Fruit fly (Drosophila melanogaster): ENCODE data around the gene papi.

Gene papi

DNA sequence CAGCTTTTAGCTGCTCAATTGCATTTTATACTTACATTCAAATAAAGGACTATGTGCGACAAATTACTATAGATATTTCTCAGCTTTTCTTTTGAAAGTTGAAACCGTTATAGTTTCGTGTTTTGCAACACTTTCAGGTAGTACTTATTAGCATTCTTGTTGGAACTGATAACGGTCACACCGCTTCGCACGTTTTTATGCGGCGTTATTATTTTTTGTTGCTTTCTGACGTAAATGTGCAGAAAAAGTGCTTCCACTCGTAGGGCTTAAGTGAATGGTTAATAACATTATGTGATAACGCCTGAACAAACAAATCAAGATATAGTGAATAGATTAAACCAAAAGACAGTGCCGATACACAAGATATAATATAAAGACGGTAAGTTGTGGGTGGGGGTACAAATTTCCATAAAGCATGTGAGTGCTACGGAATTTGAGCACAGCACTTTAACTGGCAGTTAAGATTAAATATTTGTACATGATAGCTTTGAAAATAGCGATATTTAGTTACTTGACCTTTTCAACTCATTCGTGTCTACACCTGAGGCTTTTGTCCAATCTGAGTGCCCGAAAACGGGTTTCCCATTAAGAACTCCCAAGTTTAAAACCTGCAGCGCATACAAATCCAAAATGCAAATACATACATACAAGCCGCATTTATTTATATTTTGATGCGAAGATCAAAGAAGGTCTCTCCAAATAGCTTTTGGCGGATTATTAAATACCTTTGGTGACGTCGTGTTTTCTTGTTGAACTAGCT, at the start of gene papi:
TSS of gene papi (plus strand) at position 176 of the 760 bp plus-strand sequence.
- TF ChIP-seq Ets98B (GFP tag; IDR thresholded peaks at IDR 0.05), result no peak
- TF ChIP-seq CG9948 (tag; optimal IDR thresholded peaks at IDR 0.05), result no peak
- no peak for TF ChIP-seq CG34367 (tag; optimal IDR thresholded peaks at IDR 0.05)
- TF ChIP-seq Snoo (tag; optimal IDR thresholded peaks at IDR 0.05), result no peak
- no peak for TF ChIP-seq CG8159 (tag; optimal IDR thresholded peaks at IDR 0.05)
- TF ChIP-seq CG12605 (GFP tag; IDR thresholded peaks at IDR 0.05), result no peak
- no peak for TF ChIP-seq CG13204 (GFP tag; optimal IDR thresholded peaks at IDR 0.05)
- no peak for TF ChIP-seq CG14655 (GFP tag; optimal IDR thresholded peaks at IDR 0.05)
- no peak for TF ChIP-seq CG17806 (tag; optimal IDR thresholded peaks at IDR 0.05)
- TF ChIP-seq CG8301 (tag; optimal IDR thresholded peaks at IDR 0.05), result no peak
- no peak for TF ChIP-seq Pif1B (GFP tag; optimal IDR thresholded peaks at IDR 0.05)

DNA sequence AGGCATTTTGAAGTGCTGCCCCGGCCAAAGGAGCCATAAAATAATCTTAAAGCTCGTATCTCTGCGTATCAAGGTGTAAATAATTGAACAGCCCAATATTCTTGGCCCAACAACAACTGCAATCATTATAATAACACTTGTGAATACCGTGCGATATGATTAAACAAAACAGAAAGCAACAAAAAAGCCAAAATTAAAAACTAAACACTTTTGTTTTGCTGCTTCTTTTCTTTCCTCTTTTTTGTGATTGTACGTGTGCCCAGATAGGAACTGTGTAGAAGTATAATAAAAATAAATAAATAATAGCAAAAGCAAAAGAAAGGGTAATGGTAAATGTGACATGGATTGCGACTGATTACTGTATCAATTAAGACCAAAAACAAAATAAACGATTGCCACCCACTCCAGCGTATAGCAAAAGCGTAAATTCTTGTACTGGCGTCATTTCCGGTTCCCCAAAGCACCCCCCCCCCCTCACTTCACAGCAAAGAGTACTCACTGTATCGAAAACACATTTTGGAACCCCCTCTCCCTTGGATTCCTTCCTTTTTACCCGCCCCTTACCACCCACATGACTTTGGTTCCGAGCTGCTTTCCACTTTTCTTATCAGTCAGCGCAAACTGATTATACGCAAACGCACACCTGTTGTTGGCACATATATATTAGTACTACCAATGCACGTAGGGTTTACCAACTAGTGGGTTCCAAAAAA, 49.0 kb upstream of the papi start:
- TF ChIP-seq fd96Ca (GFP tag; IDR thresholded peaks at IDR 0.05), result no peak
- no peak for TF ChIP-seq CG13204 (GFP tag; optimal IDR thresholded peaks at IDR 0.05)
- TF ChIP-seq CG12605 (GFP tag; IDR thresholded peaks at IDR 0.05), result no peak
- no peak for TF ChIP-seq Pif1A (GFP tag; optimal IDR thresholded peaks at IDR 0.05)
- no peak for TF ChIP-seq Pif1B (GFP tag; optimal IDR thresholded peaks at IDR 0.05)
- no peak for TF ChIP-seq CG10348 (GFP tag; IDR thresholded peaks at IDR 0.05)
- TF ChIP-seq CG9948 (tag; optimal IDR thresholded peaks at IDR 0.05), result no peak
- TF ChIP-seq rn (GFP tag; IDR thresholded peaks at IDR 0.05), result no peak
- no peak for TF ChIP-seq Ets98B (GFP tag; IDR thresholded peaks at IDR 0.05)
- no peak for TF ChIP-seq CG17806 (tag; optimal IDR thresholded peaks at IDR 0.05)
- TF ChIP-seq CG14655 (GFP tag; optimal IDR thresholded peaks at IDR 0.05), result no peak
- TF ChIP-seq gl (tag; optimal IDR thresholded peaks at IDR 0.05), result no peak
- no peak for TF ChIP-seq CG8159 (tag; optimal IDR thresholded peaks at IDR 0.05)
- TF ChIP-seq CG15710 (tag; optimal IDR thresholded peaks at IDR 0.05), result no peak
- TF ChIP-seq CG34367 (tag; optimal IDR thresholded peaks at IDR 0.05), result no peak
- TF ChIP-seq CG4496 (GFP tag; IDR thresholded peaks at IDR 0.05), result no peak

DNA sequence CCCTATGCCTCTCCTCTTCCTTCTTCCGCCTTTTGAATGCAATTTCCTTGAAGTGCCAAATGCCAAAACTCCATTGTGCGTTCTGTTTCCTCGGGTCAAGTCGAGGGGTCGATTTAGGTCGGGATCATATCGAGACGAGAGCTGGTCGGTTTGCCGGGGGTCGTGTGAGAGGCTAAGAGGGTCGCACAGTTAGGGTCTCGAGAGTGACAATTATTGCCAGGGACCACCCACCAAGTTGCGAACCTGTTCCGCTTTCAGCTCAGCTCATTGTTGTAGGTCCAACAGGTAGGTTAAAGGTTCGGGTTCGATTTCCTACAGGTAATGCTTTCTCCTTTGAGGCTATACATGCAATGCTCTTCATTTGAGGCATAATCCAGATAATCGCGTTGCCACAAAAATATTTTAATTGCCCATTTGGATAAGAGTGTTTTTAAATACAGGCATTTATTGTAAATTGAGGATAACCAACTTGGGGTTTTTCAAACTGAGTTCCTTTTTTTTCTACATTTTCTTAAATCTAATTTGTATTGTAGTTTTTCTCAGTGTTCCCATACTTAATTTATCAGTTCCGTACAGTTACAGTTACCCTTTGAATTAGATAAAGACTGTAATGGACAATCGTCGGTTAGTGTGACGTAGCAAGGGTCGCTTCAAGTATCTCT, 48.0 kb upstream of the papi start:
- TF ChIP-seq fd96Ca (GFP tag; IDR thresholded peaks at IDR 0.05) (no peak), CG12605 (GFP tag; IDR thresholded peaks at IDR 0.05) (no peak), D1 (tag; optimal IDR thresholded peaks at IDR 0.05) (no peak), gl (tag; optimal IDR thresholded peaks at IDR 0.05) (no peak), EcR (GFP tag; optimal IDR thresholded peaks at IDR 0.05) (no peak), Pif1B (GFP tag; optimal IDR thresholded peaks at IDR 0.05) (no peak), CG17806 (tag; optimal IDR thresholded peaks at IDR 0.05) (no peak), CG34367 (tag; optimal IDR thresholded peaks at IDR 0.05) (no peak), CG13204 (GFP tag; optimal IDR thresholded peaks at IDR 0.05) (no peak), CG15710 (tag; optimal IDR thresholded peaks at IDR 0.05) (no peak), CG32121 (GFP tag; IDR thresholded peaks at IDR 0.05) (no peak), CG14655 (GFP tag; optimal IDR thresholded peaks at IDR 0.05) (no peak), CG9948 (tag; optimal IDR thresholded peaks at IDR 0.05) (no peak), CG4496 (GFP tag; IDR thresholded peaks at IDR 0.05) (no peak), Ets98B (GFP tag; IDR thresholded peaks at IDR 0.05) (no peak)

DNA sequence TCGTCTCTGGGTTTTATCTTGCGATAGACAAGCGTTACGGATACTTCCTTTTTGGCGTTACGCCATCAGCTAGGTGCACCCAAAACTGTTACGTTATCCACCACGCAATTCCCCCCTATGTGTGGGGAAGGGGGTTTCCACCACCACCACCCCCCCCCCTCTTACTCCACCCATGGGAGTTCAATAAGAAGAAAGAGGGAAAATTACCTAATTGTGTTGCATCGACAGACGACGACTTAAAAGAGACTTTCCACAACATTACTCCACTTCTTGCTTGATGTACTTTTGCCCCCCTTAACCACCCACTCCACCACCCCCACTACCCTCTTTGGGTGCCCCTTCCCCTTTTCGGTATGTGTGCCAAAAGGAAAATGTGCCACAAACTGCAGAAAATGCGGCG, 47.4 kb upstream of the papi start:
- TF ChIP-seq CG12605 (GFP tag; IDR thresholded peaks at IDR 0.05) (no peak), CG13204 (GFP tag; optimal IDR thresholded peaks at IDR 0.05) (no peak), Ets98B (GFP tag; IDR thresholded peaks at IDR 0.05) (no peak), CG17806 (tag; optimal IDR thresholded peaks at IDR 0.05) (no peak), fd96Ca (GFP tag; IDR thresholded peaks at IDR 0.05) (no peak), CG15710 (tag; optimal IDR thresholded peaks at IDR 0.05) (no peak), Pif1B (GFP tag; optimal IDR thresholded peaks at IDR 0.05) (no peak), CG9948 (tag; optimal IDR thresholded peaks at IDR 0.05) (no peak), EcR (GFP tag; optimal IDR thresholded peaks at IDR 0.05) (no peak), gl (tag; optimal IDR thresholded peaks at IDR 0.05) (no peak), CG8159 (tag; optimal IDR thresholded peaks at IDR 0.05) (no peak)

DNA sequence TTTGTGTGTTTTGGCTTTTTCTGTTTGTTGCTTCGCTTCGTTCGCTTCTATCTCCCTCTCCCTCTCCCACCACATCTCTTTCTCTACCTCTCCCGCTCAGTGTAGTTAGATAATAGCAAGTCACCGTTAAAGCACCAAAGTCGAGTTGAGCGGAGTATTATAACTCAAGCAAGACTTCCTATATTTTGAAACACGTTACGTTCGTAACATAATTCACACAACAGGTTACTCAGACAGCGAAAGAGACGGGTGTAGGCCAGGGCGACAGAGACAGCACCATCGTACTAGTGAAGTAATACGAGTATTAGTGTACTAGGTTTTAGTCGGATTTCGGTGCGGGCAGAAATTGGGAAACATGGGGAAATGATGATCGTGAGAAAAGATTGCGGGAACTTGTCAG, 46.9 kb upstream of the papi start:
- TF ChIP-seq D1 (tag; optimal IDR thresholded peaks at IDR 0.05), result no peak
- no peak for TF ChIP-seq Ets98B (GFP tag; IDR thresholded peaks at IDR 0.05)
- TF ChIP-seq CG8301 (tag; optimal IDR thresholded peaks at IDR 0.05), result no peak
- TF ChIP-seq gl (tag; optimal IDR thresholded peaks at IDR 0.05), result no peak
- no peak for TF ChIP-seq CG9948 (tag; optimal IDR thresholded peaks at IDR 0.05)
- no peak for TF ChIP-seq CG15710 (tag; optimal IDR thresholded peaks at IDR 0.05)
- TF ChIP-seq Snoo (tag; optimal IDR thresholded peaks at IDR 0.05), result no peak
- TF ChIP-seq EcR (GFP tag; optimal IDR thresholded peaks at IDR 0.05), result no peak
- TF ChIP-seq CG10348 (GFP tag; IDR thresholded peaks at IDR 0.05), result no peak

All from whole organism, pupa.